Worm (Caenorhabditis elegans) whole organism, L3 larva: Measurements from ENCODE around the gene sre-49.

ENCODE experiments used
- ZK546.5 ChIP-seq: sonication (generic microtip); optimal IDR thresholded peaks from 2 replicates; lab custom pipeline; 2017; ENCODE audit warnings: missing biosample characterization, missing genetic modification characterization
- ama-1 ChIP-seq: fragments of 150-350 bp; optimal IDR thresholded peaks from 2 replicates; lab custom pipeline; 2018
- ceh-28 ChIP-seq: fragments of 150-350 bp; optimal IDR thresholded peaks from 2 replicates; lab custom pipeline; 2014; ENCODE audit warnings: missing biosample characterization, missing genetic modification reagents, missing genetic modification characterization
- ceh-82 ChIP-seq: fragments of 150-350 bp; optimal IDR thresholded peaks from 2 replicates; lab custom pipeline; 2014; ENCODE audit warnings: missing biosample characterization, missing genetic modification characterization
- ceh-9 ChIP-seq: sonication (generic microtip); optimal IDR thresholded peaks from 2 replicates; lab custom pipeline; 2018; ENCODE audit warnings: missing biosample characterization, missing genetic modification characterization
- daf-12 ChIP-seq: fragments of 150-350 bp; optimal IDR thresholded peaks from 2 replicates; lab custom pipeline; 2014; ENCODE audit warnings: missing biosample characterization, missing genetic modification reagents, missing genetic modification characterization
- egl-5 ChIP-seq: fragments of 150-350 bp; optimal IDR thresholded peaks from 2 replicates; lab custom pipeline; 2017; ENCODE audit warnings: missing biosample characterization, missing genetic modification reagents, missing genetic modification characterization, inconsistent platforms
- elt-1 ChIP-seq: fragments of 150-350 bp; optimal IDR thresholded peaks from 2 replicates; lab custom pipeline; 2014; ENCODE audit warnings: missing biosample characterization, missing genetic modification characterization
- elt-2 ChIP-seq: sonication (generic microtip); optimal IDR thresholded peaks from 2 replicates; lab custom pipeline; 2016; ENCODE audit warnings: missing genetic modification reagents, mild to moderate bottlenecking, missing genetic modification characterization, missing compliant biosample characterization
- fkh-10 ChIP-seq: sonication (generic microtip); optimal IDR thresholded peaks from 2 replicates; lab custom pipeline; 2017; ENCODE audit warnings: missing biosample characterization, missing genetic modification reagents, missing genetic modification characterization
- fkh-2 ChIP-seq: fragments of 150-350 bp; optimal IDR thresholded peaks from 2 replicates; lab custom pipeline; 2014; ENCODE audit warnings: missing biosample characterization, missing genetic modification reagents, missing genetic modification characterization
- fos-1 ChIP-seq: fragments of 150-350 bp; optimal IDR thresholded peaks from 2 replicates; lab custom pipeline; 2014; ENCODE audit warnings: missing biosample characterization, missing genetic modification characterization
- hmg-11 ChIP-seq: sonication (generic microtip); optimal IDR thresholded peaks from 2 replicates; lab custom pipeline; 2016; ENCODE audit warnings: missing genetic modification characterization, missing compliant biosample characterization
- jun-1 ChIP-seq: fragments of 150-350 bp; optimal IDR thresholded peaks from 2 replicates; lab custom pipeline; 2014; ENCODE audit warnings: missing biosample characterization, missing genetic modification reagents, missing genetic modification characterization
- lin-15B ChIP-seq: fragments of 150-350 bp; optimal IDR thresholded peaks from 2 replicates; lab custom pipeline; 2014; ENCODE audit warnings: missing biosample characterization, missing genetic modification characterization
- lin-39 ChIP-seq: fragments of 150-350 bp; optimal IDR thresholded peaks from 2 replicates; lab custom pipeline; 2018; ENCODE audit warnings: missing biosample characterization, missing genetic modification reagents, missing genetic modification characterization
- lsy-12 ChIP-seq: sonication (generic microtip); optimal IDR thresholded peaks from 2 replicates; lab custom pipeline; 2016; ENCODE audit warnings: mild to moderate bottlenecking, missing genetic modification characterization, missing compliant biosample characterization
- mml-1 ChIP-seq: fragments of 150-350 bp; sonication (generic microtip); optimal IDR thresholded peaks from 3 replicates; lab custom pipeline; 2014; ENCODE audit warnings: missing biosample characterization, missing genetic modification characterization
- nhr-12 ChIP-seq: fragments of 150-350 bp; optimal IDR thresholded peaks from 2 replicates; lab custom pipeline; 2014; ENCODE audit warnings: missing biosample characterization, missing genetic modification characterization
- nhr-237 ChIP-seq: fragments of 150-350 bp; optimal IDR thresholded peaks from 2 replicates; lab custom pipeline; 2014; ENCODE audit warnings: missing biosample characterization, missing genetic modification characterization
- nhr-25 ChIP-seq: sonication (generic microtip); optimal IDR thresholded peaks from 2 replicates; lab custom pipeline; 2017; ENCODE audit warnings: missing biosample characterization, missing genetic modification characterization
- nhr-28 ChIP-seq: fragments of 150-350 bp; optimal IDR thresholded peaks from 2 replicates; lab custom pipeline; 2014; ENCODE audit warnings: missing biosample characterization, missing genetic modification characterization
- nhr-43 ChIP-seq: sonication (generic microtip); optimal IDR thresholded peaks from 2 replicates; lab custom pipeline; 2016; ENCODE audit warnings: mild to moderate bottlenecking, missing genetic modification characterization, missing compliant biosample characterization; ENCODE audit not compliant: poor library complexity, severe bottlenecking
- nhr-67 ChIP-seq: fragments of 150-350 bp; optimal IDR thresholded peaks from 2 replicates; lab custom pipeline; 2014; ENCODE audit warnings: missing biosample characterization, missing genetic modification characterization
- nhr-77 ChIP-seq: fragments of 150-350 bp; optimal IDR thresholded peaks from 2 replicates; lab custom pipeline; 2014; ENCODE audit warnings: missing biosample characterization, missing genetic modification characterization
- pha-4 ChIP-seq: fragments of 150-350 bp; optimal IDR thresholded peaks from 2 replicates; lab custom pipeline; 2014; ENCODE audit warnings: missing biosample characterization, missing genetic modification reagents, missing genetic modification characterization
- sea-2 ChIP-seq: fragments of 150-350 bp; sonication (generic microtip); optimal IDR thresholded peaks from 4 replicates; lab custom pipeline; 2014; ENCODE audit warnings: missing biosample characterization, missing genetic modification reagents, missing genetic modification characterization
- skn-1 ChIP-seq: fragments of 150-350 bp; optimal IDR thresholded peaks from 2 replicates; lab custom pipeline; 2014; ENCODE audit warnings: missing biosample characterization, missing genetic modification characterization
- snpc-4 ChIP-seq: fragments of 150-350 bp; optimal IDR thresholded peaks from 2 replicates; lab custom pipeline; 2014; ENCODE audit warnings: missing biosample characterization, missing genetic modification characterization
- tbx-2 ChIP-seq: sonication (generic microtip); optimal IDR thresholded peaks from 2 replicates; lab custom pipeline; 2016; ENCODE audit warnings: mild to moderate bottlenecking, missing genetic modification characterization, missing compliant biosample characterization
- zag-1 ChIP-seq: fragments of 150-350 bp; optimal IDR thresholded peaks from 2 replicates; lab custom pipeline; 2014; ENCODE audit warnings: missing biosample characterization, missing genetic modification characterization
- ztf-4 ChIP-seq: fragments of 150-350 bp; optimal IDR thresholded peaks from 2 replicates; lab custom pipeline; 2014; ENCODE audit warnings: missing biosample characterization, missing genetic modification characterization

sre-49 gene

ce11 chrII:12284045-12284444 is 34.6 kb upstream of the sre-49 start:
- TF ChIP-seq pha-4 (tag; lab: Kevin White, UChicago) (no peak), nhr-67 (tag; lab: Kevin White, UChicago) (no peak), jun-1 (tag; lab: Kevin White, UChicago) (no peak), nhr-77 (tag; lab: Kevin White, UChicago) (no peak), nhr-25 (tag; lab: Kevin White, UChicago) (no peak), lin-15B (no peak), hmg-11 (tag; lab: Kevin White, UChicago) (no peak), nhr-28 (tag; lab: Kevin White, UChicago) (no peak), egl-5 (tag; lab: Kevin White, UChicago) (no peak), nhr-43 (tag; lab: Kevin White, UChicago) (no peak), lin-39 (no peak), snpc-4 (tag; lab: Kevin White, UChicago) (no peak), tbx-2 (tag; lab: Kevin White, UChicago) (no peak), mml-1 (tag; lab: Kevin White, UChicago) (no peak), elt-2 (tag; lab: Kevin White, UChicago) (no peak), ceh-28 (no peak), ceh-9 (tag; lab: Kevin White, UChicago) (no peak), skn-1 (tag; lab: Kevin White, UChicago) (no peak)
- TF ChIP-seq, all 47 proteins: peak for 0

- TF ChIP-seq nhr-43 (tag; lab: Kevin White, UChicago) (no peak), ama-1 (lab: Kevin White, UChicago) (no peak), fos-1 (tag; lab: Kevin White, UChicago) (no peak), ceh-9 (tag; lab: Kevin White, UChicago) (no peak), elt-1 (tag; lab: Kevin White, UChicago) (no peak), snpc-4 (tag; lab: Kevin White, UChicago) (no peak), nhr-25 (tag; lab: Kevin White, UChicago) (no peak), nhr-12 (tag; lab: Kevin White, UChicago) (no peak), nhr-237 (tag; lab: Kevin White, UChicago) (no peak), sea-2 (GFP tag; lab: Kevin White, UChicago) (no peak), zag-1 (tag; lab: Kevin White, UChicago) (no peak), skn-1 (tag; lab: Kevin White, UChicago) (no peak), egl-5 (tag; lab: Kevin White, UChicago) (no peak), fkh-10 (GFP tag; lab: Kevin White, UChicago) (no peak), ztf-4 (no peak), ceh-28 (no peak)
- TF ChIP-seq, all 47 proteins: peak for 0
Measured at ce11 chrII:12289085-12289484, 29.6 kb upstream of the sre-49 start, which contains the start of gene Y57A10A.31. Y57A10A.31 (plus strand) TSS chrII:12289385.

ce11 chrII:12296591-12296990 is 22.1 kb upstream of the sre-49 start:
- no peak for TF ChIP-seq fkh-2
- no peak for TF ChIP-seq tbx-2 (tag; lab: Kevin White, UChicago)
- no peak for TF ChIP-seq skn-1 (tag; lab: Kevin White, UChicago)
- no peak for TF ChIP-seq ama-1 (lab: Kevin White, UChicago)
- no peak for TF ChIP-seq lsy-12
- TF ChIP-seq fos-1 (tag; lab: Kevin White, UChicago), result no peak
- TF ChIP-seq nhr-25 (tag; lab: Kevin White, UChicago), result no peak
- no peak for TF ChIP-seq jun-1 (tag; lab: Kevin White, UChicago)
- TF ChIP-seq nhr-43 (tag; lab: Kevin White, UChicago), result no peak

- no peak for TF ChIP-seq fkh-10 (GFP tag; lab: Kevin White, UChicago)
- TF ChIP-seq ZK546.5, result no peak
- peak; percentile 93 for TF ChIP-seq ceh-28
- TF ChIP-seq, all 47 proteins: peak for 1
Measured at ce11 chrII:12300680-12301079, 18.0 kb upstream of the sre-49 start.

- TF ChIP-seq skn-1 (tag; lab: Kevin White, UChicago), result no peak
- no peak for TF ChIP-seq ama-1 (lab: Kevin White, UChicago)
- TF ChIP-seq ceh-28, result peak; percentile 98
- TF ChIP-seq sea-2 (GFP tag; lab: Kevin White, UChicago), result no peak
Measured at ce11 chrII:12301233-12301632, 17.4 kb upstream of the sre-49 start.

- TF ChIP-seq ceh-82, result no peak
- TF ChIP-seq egl-5 (tag; lab: Kevin White, UChicago), result no peak
- TF ChIP-seq daf-12, result no peak
Measured at ce11 chrII:12302354-12302753, 16.3 kb upstream of the sre-49 start, which contains the start of gene C50E10.1. C50E10.1 (minus strand) TSS chrII:12302454.
